Fruit fly (Drosophila melanogaster) whole organism, larva: ENCODE data around the gene CG12702.
A peak's percentile ranks its signal among the peaks of the same experiment; 100 is the strongest.

Source experiments
- noc ChIP-seq: fragments of 200-800 bp; sonication (Bioruptor generic); optimal IDR thresholded peaks from 3 replicates; lab custom pipeline; 2019; ENCODE audit warnings: missing biosample characterization, mild to moderate bottlenecking, missing genetic modification characterization, moderate library complexity

Gene CG12702

dm6 chrX:19773734-19774702, 9.3 kb upstream of the CG12702 start:
- no peak for TF ChIP-seq noc

dm6 chrX:19772002-19772622, 7.4 kb upstream of the CG12702 start:
- no peak for TF ChIP-seq noc

dm6 chrX:19769821-19770519, 5.3 kb upstream of the CG12702 start:
- TF ChIP-seq noc, result no peak

- no peak for TF ChIP-seq noc
Measured at dm6 chrX:19765490-19766212, 977 bp upstream of the CG12702 start.

dm6 chrX:19763440-19764002, 1.2 kb downstream of the CG12702 start:
- no peak for TF ChIP-seq noc

- TF ChIP-seq noc, result no peak
Measured at dm6 chrX:19762167-19762566, 2.5 kb downstream of the CG12702 start.

dm6 chrX:19754705-19755403, 9.8 kb downstream of the CG12702 start:
- TF ChIP-seq noc, result no peak

- peak; percentile 45 for TF ChIP-seq noc
Measured at dm6 chrX:19754152-19754579, 10.5 kb downstream of the CG12702 start.

- TF ChIP-seq noc, result no peak
Measured at dm6 chrX:19753710-19754109, 11.0 kb downstream of the CG12702 start.

dm6 chrX:19752344-19752743, 12.3 kb downstream of the CG12702 start:
- no peak for TF ChIP-seq noc

dm6 chrX:19750626-19751149, 14.0 kb downstream of the CG12702 start, which contains the start of gene Abcd3:
Abcd3 (plus strand) TSS chrX:19750770.
- peak; percentile 58 for TF ChIP-seq noc

dm6 chrX:19748565-19748964, 16.1 kb downstream of the CG12702 start:
- no peak for TF ChIP-seq noc

- TF ChIP-seq noc, result no peak
Measured at dm6 chrX:19748014-19748413, 16.7 kb downstream of the CG12702 start, which contains the start of gene Alr. Alr (plus strand) TSS chrX:19748314.

- peak; percentile 4 for TF ChIP-seq noc
Measured at dm6 chrX:19745908-19746604, 18.6 kb downstream of the CG12702 start, which contains the start of gene parvin. parvin (plus strand) TSS chrX:19746041.
